Worm (Caenorhabditis elegans) whole organism, L4/young adult: ENCODE results near the gene ZK1251.3.
"Not testable (repeated sequence)": the region's sequence is repeated elsewhere in the genome, so short reads cannot be mapped to it uniquely, and the experiment has no call there.

Experiments
- W03F9.2 ChIP-seq: fragments of 150-350 bp; optimal IDR thresholded peaks from 2 replicates; lab custom pipeline; 2014; ENCODE audit warnings: missing biosample characterization, missing genetic modification characterization
- dao-5 ChIP-seq: sonication (generic microtip); optimal IDR thresholded peaks from 2 replicates; lab custom pipeline; 2016; ENCODE audit warnings: missing genotype, missing genetic modification characterization, moderate library complexity, missing compliant biosample characterization
- him-1 ChIP-seq: sonication (generic microtip); optimal IDR thresholded peaks from 2 replicates; lab custom pipeline; 2016; ENCODE audit warnings: missing genotype, missing genetic modification reagents, missing genetic modification characterization, missing compliant biosample characterization

Gene ZK1251.3

ce11 chrIV:9688715-9689114, 5.3 kb downstream of the ZK1251.3 start, which contains the start of gene msp-76:
Gene msp-76, plus strand, starts transcription at chrIV:9689015.
- TF ChIP-seq W03F9.2; dao-5; him-1 (tag; lab: Kevin White, UChicago): not testable (repeated sequence)

- TF ChIP-seq dao-5 (no peak), W03F9.2 (no peak), him-1 (tag; lab: Kevin White, UChicago) (no peak)
Observed at ce11 chrIV:9690644-9691043, 7.2 kb downstream of the ZK1251.3 start, which contains the start of gene sdz-36. Gene sdz-36, plus strand, starts transcription at chrIV:9690944.

- no peak for TF ChIP-seq W03F9.2
- no peak for TF ChIP-seq dao-5
- no peak for TF ChIP-seq him-1 (tag; lab: Kevin White, UChicago)
Observed at ce11 chrIV:9692874-9693273, 9.4 kb downstream of the ZK1251.3 start, which contains the start of gene twk-9. Gene twk-9, plus strand, starts transcription at chrIV:9693174.

ce11 chrIV:9696513-9696912, 13.1 kb downstream of the ZK1251.3 start:
- no peak for TF ChIP-seq him-1 (tag; lab: Kevin White, UChicago)
- TF ChIP-seq W03F9.2, result no peak
- no peak for TF ChIP-seq dao-5

ce11 chrIV:9697869-9698268, 14.4 kb downstream of the ZK1251.3 start:
- TF ChIP-seq him-1 (tag; lab: Kevin White, UChicago) (no peak), W03F9.2 (no peak), dao-5 (no peak)

- TF ChIP-seq dao-5 (no peak), him-1 (tag; lab: Kevin White, UChicago) (no peak), W03F9.2 (no peak)
Observed at ce11 chrIV:9699062-9699461, 15.6 kb downstream of the ZK1251.3 start.

ce11 chrIV:9706704-9707197, 23.3 kb downstream of the ZK1251.3 start, which contains the start of the genes dcaf-1 and dph-3:
Gene dcaf-1, minus strand, starts transcription at chrIV:9706723.
Gene dph-3, plus strand, starts transcription at chrIV:9707147.
- TF ChIP-seq dao-5, result no peak
- peak; percentile 60 for TF ChIP-seq W03F9.2

ce11 chrIV:9709205-9709604, 25.7 kb downstream of the ZK1251.3 start, which contains the start of gene ant-1.3:
Gene ant-1.3, minus strand, starts transcription at chrIV:9709305.
- TF ChIP-seq W03F9.2 (no peak), dao-5 (no peak), him-1 (tag; lab: Kevin White, UChicago) (no peak)

ce11 chrIV:9709887-9710286, 26.4 kb downstream of the ZK1251.3 start, which contains the start of gene nhr-38:
Gene nhr-38, plus strand, starts transcription at chrIV:9710187.
- TF ChIP-seq dao-5 (no peak), him-1 (tag; lab: Kevin White, UChicago) (no peak), W03F9.2 (no peak)

ce11 chrIV:9712782-9713181, 29.3 kb downstream of the ZK1251.3 start, which contains the start of gene K01H12.4:
Gene K01H12.4, plus strand, starts transcription at chrIV:9713082.
- TF ChIP-seq dao-5, result no peak
- no peak for TF ChIP-seq him-1 (tag; lab: Kevin White, UChicago)
- no peak for TF ChIP-seq W03F9.2

ce11 chrIV:9714264-9714663, 30.8 kb downstream of the ZK1251.3 start:
- no peak for TF ChIP-seq W03F9.2

ce11 chrIV:9716490-9716889, 33.0 kb downstream of the ZK1251.3 start:
- TF ChIP-seq him-1 (tag; lab: Kevin White, UChicago) (no peak), W03F9.2 (no peak), dao-5 (no peak)

- TF ChIP-seq him-1 (tag; lab: Kevin White, UChicago), result no peak
- no peak for TF ChIP-seq dao-5
- TF ChIP-seq W03F9.2, result no peak
Observed at ce11 chrIV:9717844-9718243, 34.4 kb downstream of the ZK1251.3 start.

- TF ChIP-seq him-1 (tag; lab: Kevin White, UChicago) (no peak), W03F9.2 (peak; percentile 25)
Observed at ce11 chrIV:9718396-9718795, 34.9 kb downstream of the ZK1251.3 start.

- TF ChIP-seq him-1 (tag; lab: Kevin White, UChicago) (no peak), W03F9.2 (no peak), dao-5 (no peak)
Observed at ce11 chrIV:9723185-9723584, 39.7 kb downstream of the ZK1251.3 start.

- no peak for TF ChIP-seq him-1 (tag; lab: Kevin White, UChicago)
- TF ChIP-seq W03F9.2, result no peak
- TF ChIP-seq dao-5, result no peak
Observed at ce11 chrIV:9724948-9725347, 41.5 kb downstream of the ZK1251.3 start, which contains the start of the genes nhr-138 and C28D4.18. Gene nhr-138, plus strand, starts transcription at chrIV:9725251. Gene C28D4.18, plus strand, starts transcription at chrIV:9725280.
